Worm (Caenorhabditis elegans): Measurements from ENCODE around the gene atf-6.

The atf-6 gene

ce11 chrX:12458021-12458420 is 22.7 kb upstream of the atf-6 start:
- no peak for TF ChIP-seq sox-4 (tag; optimal IDR thresholded peaks at IDR 0.05)
- TF ChIP-seq nhr-11 (tag; optimal IDR thresholded peaks at IDR 0.05), result no peak
- peak; percentile 7 for TF ChIP-seq tbx-2 (tag; optimal IDR thresholded peaks at IDR 0.05)
- peak; percentile 56 for TF ChIP-seq C16A3.4 (tag; optimal IDR thresholded peaks at IDR 0.05)
- TF ChIP-seq fkh-4 (tag; optimal IDR thresholded peaks at IDR 0.05; ENCODE audit: borderline replicate concordance), result no peak
- TF ChIP-seq unc-62 (GFP tag; optimal IDR thresholded peaks at IDR 0.05), result no peak
- peak; percentile 68 for TF ChIP-seq nhr-20 (tag; optimal IDR thresholded peaks at IDR 0.05)
- TF ChIP-seq C34B4.2 (tag; optimal IDR thresholded peaks at IDR 0.05), result no peak
- TF ChIP-seq lin-14 (GFP tag; optimal IDR thresholded peaks at IDR 0.05), result no peak
- TF ChIP-seq nhr-71 (tag; optimal IDR thresholded peaks at IDR 0.05), result peak; percentile 63
- no peak for TF ChIP-seq zip-4 (GFP tag; optimal IDR thresholded peaks at IDR 0.05)
- TF ChIP-seq grh-1 (GFP tag; IDR thresholded peaks at IDR 0.05), result no peak
- no peak for TF ChIP-seq mab-9 (GFP tag; IDR thresholded peaks at IDR 0.05)
- TF ChIP-seq nhr-12 (tag; optimal IDR thresholded peaks at IDR 0.05), result no peak
- TF ChIP-seq lir-3 (tag; optimal IDR thresholded peaks at IDR 0.05; ENCODE audit: poor library complexity), result peak; percentile 27
- TF ChIP-seq skn-1 (tag; optimal IDR thresholded peaks at IDR 0.05), result peak; percentile 48
- no peak for TF ChIP-seq lin-15B (tag; optimal IDR thresholded peaks at IDR 0.05)
- peak; percentile 51 for TF ChIP-seq mep-1 (tag; optimal IDR thresholded peaks at IDR 0.05)
- TF ChIP-seq sup-37 (GFP tag; optimal IDR thresholded peaks at IDR 0.05), result peak; percentile 20
- peak; percentile 58 for TF ChIP-seq nhr-47 (tag; optimal IDR thresholded peaks at IDR 0.05)
- TF ChIP-seq nhr-237 (tag; optimal IDR thresholded peaks at IDR 0.05), result no peak
- no peak for TF ChIP-seq egl-13 (tag; optimal IDR thresholded peaks at IDR 0.05)
- no peak for TF ChIP-seq ets-5 (GFP tag; IDR thresholded peaks at IDR 0.05)
- peak; percentile 75 for TF ChIP-seq nhr-85 (tag)
- peak in 1 of 2 experiments; percentile 65 for TF ChIP-seq lin-35 (GFP tag; optimal IDR thresholded peaks at IDR 0.05)
- no peak for TF ChIP-seq pqm-1 (tag; optimal IDR thresholded peaks at IDR 0.05)
- TF ChIP-seq rnt-1 (tag; optimal IDR thresholded peaks at IDR 0.05), result peak; percentile 53
- TF ChIP-seq fos-1 (tag; optimal IDR thresholded peaks at IDR 0.05), result no peak
- TF ChIP-seq ceh-8 (GFP tag; optimal IDR thresholded peaks at IDR 0.05), result no peak
- no peak for TF ChIP-seq egl-27 (tag; optimal IDR thresholded peaks at IDR 0.05)
- TF ChIP-seq ceh-88 (GFP tag; IDR thresholded peaks at IDR 0.05), result no peak
- TF ChIP-seq ztf-11 (tag; optimal IDR thresholded peaks at IDR 0.05), result no peak
- TF ChIP-seq tlp-1 (tag; optimal IDR thresholded peaks at IDR 0.05), result no peak
- TF ChIP-seq efl-3 (GFP tag; optimal IDR thresholded peaks at IDR 0.05), result no peak
- TF ChIP-seq unc-130 (tag; optimal IDR thresholded peaks at IDR 0.05), result no peak
- no peak for TF ChIP-seq ceh-63 (GFP tag; optimal IDR thresholded peaks at IDR 0.05)
- no peak for TF ChIP-seq nhr-28 (tag; optimal IDR thresholded peaks at IDR 0.05)
- TF ChIP-seq elt-2 (tag; optimal IDR thresholded peaks at IDR 0.05), result no peak
- TF ChIP-seq snu-23 (GFP tag; optimal IDR thresholded peaks at IDR 0.05), result peak; percentile 67
- TF ChIP-seq dsc-1 (tag; optimal IDR thresholded peaks at IDR 0.05), result no peak
- TF ChIP-seq alr-1 (tag; optimal IDR thresholded peaks at IDR 0.05; ENCODE audit: borderline replicate concordance), result no peak
- peak; percentile 20 for TF ChIP-seq irx-1 (tag; optimal IDR thresholded peaks at IDR 0.05)
- peak in 1 of 2 experiments; percentile 38 for TF ChIP-seq lsy-2 (tag; optimal IDR thresholded peaks at IDR 0.05)
- no peak for TF ChIP-seq lin-13 (GFP tag; optimal IDR thresholded peaks at IDR 0.05)
- TF ChIP-seq isw-1 (GFP tag; IDR thresholded peaks at IDR 0.05), result no peak
- TF ChIP-seq unc-98 (GFP tag; IDR thresholded peaks at IDR 0.05), result no peak
- TF ChIP-seq fkh-8 (tag; optimal IDR thresholded peaks at IDR 0.05), result no peak
- TF ChIP-seq F16B12.6 (tag; optimal IDR thresholded peaks at IDR 0.05), result no peak
- TF ChIP-seq nhr-19 (GFP tag; conservative IDR thresholded peaks at IDR 0.05), result peak; percentile 57
- peak in 1 of 2 experiments; percentile 35 for TF ChIP-seq mdl-1 (tag; optimal IDR thresholded peaks at IDR 0.05)
- TF ChIP-seq pax-3 (tag; optimal IDR thresholded peaks at IDR 0.05), result no peak
- TF ChIP-seq unc-30 (tag; optimal IDR thresholded peaks at IDR 0.05), result no peak
- no peak for TF ChIP-seq aha-1 (tag; optimal IDR thresholded peaks at IDR 0.05)
- TF ChIP-seq lin-39 (tag; optimal IDR thresholded peaks at IDR 0.05), result peak; percentile 9
